Worm (Caenorhabditis elegans): ENCODE data around the gene elpc-4.

The elpc-4 gene

ce11 chrIV:8048083-8048482 lies 31.3 kb downstream of the elpc-4 start:
- TF ChIP-seq nhr-23 (tag; optimal IDR thresholded peaks at IDR 0.05) (no peak), snpc-4 (tag; optimal IDR thresholded peaks at IDR 0.05) (no peak), Y55F3AM.14 (GFP tag; optimal IDR thresholded peaks at IDR 0.05) (no peak), elt-3 (tag; optimal IDR thresholded peaks at IDR 0.05) (no peak), ama-1 (optimal IDR thresholded peaks at IDR 0.05) (no peak), nhr-77 (tag; optimal IDR thresholded peaks at IDR 0.05) (no peak), sma-3 (GFP tag; optimal IDR thresholded peaks at IDR 0.05) (no peak), sem-4 (tag; optimal IDR thresholded peaks at IDR 0.05) (no peak), nhr-10 (tag; optimal IDR thresholded peaks at IDR 0.05) (no peak), fos-1 (tag; optimal IDR thresholded peaks at IDR 0.05) (no peak), aly-2 (tag; optimal IDR thresholded peaks at IDR 0.05) (no peak), unc-39 (tag; optimal IDR thresholded peaks at IDR 0.05) (no peak), nhr-6 (tag; optimal IDR thresholded peaks at IDR 0.05) (no peak), ztf-4 (tag; optimal IDR thresholded peaks at IDR 0.05) (no peak), dmd-4 (tag; optimal IDR thresholded peaks at IDR 0.05) (no peak), nhr-21 (tag; optimal IDR thresholded peaks at IDR 0.05) (no peak), zag-1 (tag; optimal IDR thresholded peaks at IDR 0.05) (no peak), peb-1 (tag; optimal IDR thresholded peaks at IDR 0.05) (no peak)

- TF ChIP-seq crh-2 (tag; optimal IDR thresholded peaks at IDR 0.05) = no peak
- no peak for TF ChIP-seq nhr-237 (tag; optimal IDR thresholded peaks at IDR 0.05)
- no peak for TF ChIP-seq unc-39 (tag; optimal IDR thresholded peaks at IDR 0.05)
- no peak for TF ChIP-seq nhr-6 (tag; optimal IDR thresholded peaks at IDR 0.05)
- TF ChIP-seq ceh-82 (tag; optimal IDR thresholded peaks at IDR 0.05) = no peak
- no peak for TF ChIP-seq nhr-10 (tag; optimal IDR thresholded peaks at IDR 0.05)
- no peak for TF ChIP-seq dmd-4 (tag; optimal IDR thresholded peaks at IDR 0.05)
- TF ChIP-seq R02D3.7 (tag; optimal IDR thresholded peaks at IDR 0.05) = no peak
- TF ChIP-seq aly-2 (tag; optimal IDR thresholded peaks at IDR 0.05) = no peak
- no peak for TF ChIP-seq F13H6.1 (tag; optimal IDR thresholded peaks at IDR 0.05)
- no peak for TF ChIP-seq mbf-1 (tag; optimal IDR thresholded peaks at IDR 0.05)
- no peak for TF ChIP-seq elt-3 (tag; optimal IDR thresholded peaks at IDR 0.05)
- no peak for TF ChIP-seq nhr-25 (tag; optimal IDR thresholded peaks at IDR 0.05)
- TF ChIP-seq fos-1 (tag; optimal IDR thresholded peaks at IDR 0.05) = no peak
- TF ChIP-seq alr-1 (tag; optimal IDR thresholded peaks at IDR 0.05) = no peak
- TF ChIP-seq gmeb-1 (tag; optimal IDR thresholded peaks at IDR 0.05) = no peak
- no peak for TF ChIP-seq sma-9 (GFP tag; optimal IDR thresholded peaks at IDR 0.05)
- no peak for TF ChIP-seq sma-9 (tag; optimal IDR thresholded peaks at IDR 0.05)
- no peak for TF ChIP-seq ztf-4 (tag; optimal IDR thresholded peaks at IDR 0.05)
Observed at ce11 chrIV:8052694-8053093, 35.9 kb downstream of the elpc-4 start.

ce11 chrIV:8053955-8054354 lies 37.2 kb downstream of the elpc-4 start:
- TF ChIP-seq lin-11 (tag; optimal IDR thresholded peaks at IDR 0.05) (no peak), nhr-10 (tag; optimal IDR thresholded peaks at IDR 0.05) (no peak), elt-3 (tag; optimal IDR thresholded peaks at IDR 0.05) (no peak), ztf-11 (tag; optimal IDR thresholded peaks at IDR 0.05) (no peak), lin-13 (GFP tag; optimal IDR thresholded peaks at IDR 0.05) (no peak), R02D3.7 (tag; optimal IDR thresholded peaks at IDR 0.05) (no peak), elt-1 (tag; optimal IDR thresholded peaks at IDR 0.05) (no peak), sma-9 (GFP tag; optimal IDR thresholded peaks at IDR 0.05) (no peak), sma-9 (tag; optimal IDR thresholded peaks at IDR 0.05) (no peak), nhr-12 (tag; optimal IDR thresholded peaks at IDR 0.05) (no peak), dmd-4 (tag; optimal IDR thresholded peaks at IDR 0.05) (no peak), unc-62 (GFP tag; optimal IDR thresholded peaks at IDR 0.05) (no peak), ztf-1 (GFP tag; conservative IDR thresholded peaks at IDR 0.05) (no peak), egl-27 (tag; optimal IDR thresholded peaks at IDR 0.05) (no peak), ama-1 (optimal IDR thresholded peaks at IDR 0.05) (no peak), ceh-16 (tag; optimal IDR thresholded peaks at IDR 0.05) (no peak), unc-55 (GFP tag; optimal IDR thresholded peaks at IDR 0.05) (no peak), ztf-4 (tag; optimal IDR thresholded peaks at IDR 0.05) (no peak), snpc-4 (tag; optimal IDR thresholded peaks at IDR 0.05) (no peak), F13H6.1 (tag; optimal IDR thresholded peaks at IDR 0.05) (no peak), nhr-23 (tag; optimal IDR thresholded peaks at IDR 0.05) (no peak)

ce11 chrIV:8061267-8061666 lies 44.5 kb downstream of the elpc-4 start:
- TF ChIP-seq unc-55 (GFP tag; optimal IDR thresholded peaks at IDR 0.05) (no peak), mdl-1 (tag; optimal IDR thresholded peaks at IDR 0.05) (no peak), sma-3 (GFP tag; optimal IDR thresholded peaks at IDR 0.05) (no peak), alr-1 (tag; optimal IDR thresholded peaks at IDR 0.05) (no peak), nhr-21 (tag; optimal IDR thresholded peaks at IDR 0.05) (no peak), lin-11 (tag; optimal IDR thresholded peaks at IDR 0.05) (no peak), mab-5 (tag; optimal IDR thresholded peaks at IDR 0.05) (no peak), sma-9 (GFP tag; optimal IDR thresholded peaks at IDR 0.05) (no peak), sma-9 (tag; optimal IDR thresholded peaks at IDR 0.05) (no peak), ztf-4 (tag; optimal IDR thresholded peaks at IDR 0.05) (no peak), snpc-4 (tag; optimal IDR thresholded peaks at IDR 0.05) (no peak), nhr-25 (tag; optimal IDR thresholded peaks at IDR 0.05) (no peak), nhr-237 (tag; optimal IDR thresholded peaks at IDR 0.05) (no peak), dmd-4 (tag; optimal IDR thresholded peaks at IDR 0.05) (no peak), peb-1 (tag; optimal IDR thresholded peaks at IDR 0.05) (no peak), lin-13 (GFP tag; optimal IDR thresholded peaks at IDR 0.05) (no peak), ztf-1 (GFP tag; conservative IDR thresholded peaks at IDR 0.05) (no peak), nhr-77 (tag; optimal IDR thresholded peaks at IDR 0.05) (no peak)
